Fruit fly (Drosophila melanogaster) whole organism, embryonic: ENCODE data around the gene CG2772.

Experiments
- Antp ChIP-seq: fragments of 200-800 bp; sonication (Bioruptor generic); optimal IDR thresholded peaks from 3 replicates; lab custom pipeline; 2016; ENCODE audit warnings: missing biosample characterization, missing genetic modification characterization
- CG10267 ChIP-seq: fragments of 200-800 bp; sonication (Bioruptor generic); optimal IDR thresholded peaks from 2 replicates; lab custom pipeline; 2018; ENCODE audit warnings: missing biosample characterization, mild to moderate bottlenecking, missing genetic modification characterization, moderate library complexity
- CG10321 ChIP-seq: fragments of 200-800 bp; sonication (Bioruptor generic); IDR thresholded peaks from 2 replicates; pipeline ENCODE4 v1.3.6; 2022; ENCODE audit warnings: missing biosample characterization, missing genetic modification characterization
- CG11504 ChIP-seq: fragments of 200-800 bp; sonication (Bioruptor generic); optimal IDR thresholded peaks from 3 replicates; lab custom pipeline; 2019; ENCODE audit warnings: missing biosample characterization, mild to moderate bottlenecking, missing genetic modification characterization, moderate library complexity
- CG12155 ChIP-seq: fragments of 200-800 bp; sonication (Bioruptor generic); optimal IDR thresholded peaks from 3 replicates; lab custom pipeline; 2016; ENCODE audit warnings: missing biosample characterization, missing genetic modification characterization
- CG13624 ChIP-seq: fragments of 200-800 bp; sonication (Bioruptor generic); optimal IDR thresholded peaks from 2 replicates; lab custom pipeline; 2016; ENCODE audit warnings: missing biosample characterization, missing genetic modification characterization
- CG14965 ChIP-seq: fragments of 200-800 bp; sonication (Bioruptor generic); optimal IDR thresholded peaks from 2 replicates; lab custom pipeline; 2016; ENCODE audit warnings: missing biosample characterization, missing genetic modification characterization, borderline replicate concordance
- CG17829 ChIP-seq: fragments of 200-800 bp; optimal IDR thresholded peaks from 2 replicates; lab custom pipeline; 2019; ENCODE audit warnings: missing biosample characterization, mild to moderate bottlenecking, missing genetic modification characterization, moderate library complexity
- CG1832 ChIP-seq: fragments of 200-800 bp; sonication (Bioruptor generic); optimal IDR thresholded peaks from 2 replicates; lab custom pipeline; 2017; ENCODE audit warnings: missing biosample characterization, mild to moderate bottlenecking, missing genetic modification characterization, inconsistent platforms
- CG2875 ChIP-seq: fragments of 200-800 bp; sonication (Bioruptor generic); optimal IDR thresholded peaks from 2 replicates; lab custom pipeline; 2017; ENCODE audit warnings: missing biosample characterization, mild to moderate bottlenecking, missing genetic modification characterization, missing genetic modification reagents
- CG31388 ChIP-seq: fragments of 200-800 bp; sonication (Bioruptor generic); optimal IDR thresholded peaks from 2 replicates; lab custom pipeline; 2016; ENCODE audit warnings: missing biosample characterization, missing genetic modification characterization
- CG32767 ChIP-seq: fragments of 200-800 bp; sonication (Bioruptor generic); IDR thresholded peaks from 2 replicates; pipeline ENCODE4 v1.3.6; 2022; ENCODE audit warnings: missing biosample characterization, missing genetic modification characterization
- CG5953 ChIP-seq: fragments of 200-800 bp; sonication (Bioruptor generic); IDR thresholded peaks from 2 replicates; pipeline ENCODE4 v1.3.6; 2022; ENCODE audit warnings: missing biosample characterization, missing genetic modification characterization
- CG6272 ChIP-seq: fragments of 200-800 bp; sonication (Bioruptor generic); IDR thresholded peaks from 2 replicates; pipeline ENCODE4 v1.3.6; 2022; ENCODE audit warnings: missing biosample characterization, missing genetic modification characterization
- CG6791 ChIP-seq: fragments of 200-800 bp; sonication (Bioruptor generic); IDR thresholded peaks from 3 replicates; pipeline ENCODE4 v1.3.6; 2022; ENCODE audit warnings: missing biosample characterization, missing genetic modification characterization; ENCODE audit not compliant: partially characterized antibody
- CG7839 ChIP-seq: fragments of 200-800 bp; sonication (Bioruptor generic); optimal IDR thresholded peaks from 3 replicates; lab custom pipeline; 2018; ENCODE audit warnings: missing biosample characterization, mild to moderate bottlenecking, missing genetic modification characterization, moderate library complexity
- CG8290 ChIP-seq, 3 experiments: fragments of 200-800 bp; sonication (Bioruptor generic); optimal IDR thresholded peaks; 2 replicates each; lab custom pipeline; 2016 to 2019; ENCODE audit warnings: missing biosample characterization in 3 of 3, missing genetic modification characterization in 3 of 3, mild to moderate bottlenecking in 2 of 3, moderate library complexity in 1 of 3
- CG9437 ChIP-seq: fragments of 200-800 bp; sonication (Bioruptor generic); optimal IDR thresholded peaks from 2 replicates; lab custom pipeline; 2018; ENCODE audit warnings: missing biosample characterization, mild to moderate bottlenecking, missing genetic modification characterization
- CG9727 ChIP-seq: fragments of 200-800 bp; sonication (Bioruptor generic); optimal IDR thresholded peaks from 3 replicates; lab custom pipeline; 2017; ENCODE audit warnings: missing biosample characterization, mild to moderate bottlenecking, missing genetic modification characterization
- CG9817 ChIP-seq: fragments of 200-800 bp; sonication (Bioruptor generic); optimal IDR thresholded peaks from 2 replicates; lab custom pipeline; 2018; ENCODE audit warnings: missing biosample characterization, mild to moderate bottlenecking, missing genetic modification characterization, moderate library complexity
- Dfd ChIP-seq, 2 experiments: fragments of >200 bp; optimal IDR thresholded peaks; 2 replicates each; lab custom pipeline; 2017; ENCODE audit warnings: missing biosample characterization in 2 of 2, missing genetic modification characterization in 2 of 2
- Hr39 ChIP-seq: fragments of >200 bp; optimal IDR thresholded peaks from 2 replicates; lab custom pipeline; 2017
- Hr51 ChIP-seq, 2 experiments: fragments of 200-800 bp; sonication (Bioruptor generic); optimal IDR thresholded peaks; 2 replicates in 1 of 2; 3 replicates in 1 of 2; lab custom pipeline; 2016 to 2018; ENCODE audit warnings: missing biosample characterization in 2 of 2, missing genetic modification characterization in 2 of 2, mild to moderate bottlenecking in 1 of 2, moderate library complexity in 1 of 2
- Jarid2 ChIP-seq: fragments of 200-800 bp; sonication (Bioruptor generic); optimal IDR thresholded peaks from 3 replicates; lab custom pipeline; 2017; ENCODE audit warnings: mild to moderate bottlenecking, missing biosample characterization, missing genetic modification reagents, missing genetic modification characterization
- Lhr ChIP-seq: fragments of 200-800 bp; sonication (Bioruptor generic); optimal IDR thresholded peaks from 3 replicates; lab custom pipeline; 2017; ENCODE audit warnings: mild to moderate bottlenecking, missing biosample characterization, missing genetic modification reagents, missing genetic modification characterization
- Max ChIP-seq: fragments of 200-800 bp; sonication (Bioruptor generic); optimal IDR thresholded peaks from 2 replicates; lab custom pipeline; 2016; ENCODE audit warnings: missing biosample characterization, mild to moderate bottlenecking, missing genetic modification characterization
- Med ChIP-seq: fragments of 200-800 bp; sonication (Bioruptor generic); peaks from one replicate; lab custom pipeline; 2016; ENCODE audit warnings: missing biosample characterization, missing genetic modification characterization, mild to moderate bottlenecking, inconsistent platforms, moderate library complexity
- NFAT ChIP-seq: fragments of 200-800 bp; sonication (Bioruptor generic); IDR thresholded peaks from 2 replicates; pipeline ENCODE4 v1.3.6; 2022; ENCODE audit warnings: missing biosample characterization, missing genetic modification characterization
- Rx ChIP-seq: fragments of 200-800 bp; sonication (Bioruptor generic); IDR thresholded peaks from 2 replicates; pipeline ENCODE4 v1.3.6; 2022; ENCODE audit warnings: missing biosample characterization, missing genetic modification characterization
- YL-1 ChIP-seq: fragments of 200-800 bp; sonication (Bioruptor generic); optimal IDR thresholded peaks from 3 replicates; lab custom pipeline; 2017; ENCODE audit warnings: missing biosample characterization, mild to moderate bottlenecking, missing genetic modification characterization
- bbx ChIP-seq: fragments of 200-800 bp; sonication (Bioruptor generic); IDR thresholded peaks from 2 replicates; pipeline ENCODE4 v1.3.6; 2022; ENCODE audit warnings: missing biosample characterization, missing genetic modification characterization; ENCODE audit not compliant: partially characterized antibody
- bigmax ChIP-seq: fragments of 200-800 bp; sonication (Bioruptor generic); optimal IDR thresholded peaks from 2 replicates; lab custom pipeline; 2018; ENCODE audit warnings: missing biosample characterization, mild to moderate bottlenecking, missing genetic modification characterization
- bsh ChIP-seq, 2 experiments: fragments of 200-800 bp; sonication (Bioruptor generic); optimal IDR thresholded peaks; 2 replicates each; lab custom pipeline; 2017 to 2018; ENCODE audit warnings: mild to moderate bottlenecking in 2 of 2, missing biosample characterization in 2 of 2, missing genetic modification characterization in 2 of 2, moderate library complexity in 1 of 2
- cad ChIP-seq: fragments of >200 bp; optimal IDR thresholded peaks from 2 replicates; lab custom pipeline; 2017; ENCODE audit warnings: missing biosample characterization, missing genetic modification characterization
- ems ChIP-seq: fragments of 200-800 bp; sonication (Bioruptor generic); optimal IDR thresholded peaks from 3 replicates; lab custom pipeline; 2016; ENCODE audit warnings: missing biosample characterization, missing genetic modification characterization
- eyg ChIP-seq: fragments of 200-800 bp; sonication (Bioruptor generic); optimal IDR thresholded peaks from 3 replicates; lab custom pipeline; 2016; ENCODE audit warnings: missing biosample characterization, missing genetic modification characterization
- fd102C ChIP-seq: fragments of 200-800 bp; sonication (Bioruptor generic); optimal IDR thresholded peaks from 2 replicates; lab custom pipeline; 2018; ENCODE audit warnings: missing biosample characterization, mild to moderate bottlenecking, missing genetic modification characterization, moderate library complexity
- gem ChIP-seq: fragments of 200-800 bp; sonication (Bioruptor generic); optimal IDR thresholded peaks from 2 replicates; lab custom pipeline; 2019; ENCODE audit warnings: missing biosample characterization, mild to moderate bottlenecking, missing genetic modification characterization, moderate library complexity
- gsb-n ChIP-seq: fragments of 200-800 bp; sonication (Bioruptor generic); optimal IDR thresholded peaks from 3 replicates; lab custom pipeline; 2018; ENCODE audit warnings: missing biosample characterization, mild to moderate bottlenecking, missing genetic modification characterization
- hkb ChIP-seq, 2 experiments: fragments of 200-800 bp in 1 of 2; fragments of >200 bp in 1 of 2; sonication (Bioruptor generic) in 1 of 2; IDR thresholded peaks in 1 of 2; optimal IDR thresholded peaks in 1 of 2; 2 replicates each; pipeline versions ENCODE4 v1.3.6 to Lab custom; 2017 to 2022; ENCODE audit warnings: missing biosample characterization in 1 of 2, missing genetic modification characterization in 1 of 2
- luna ChIP-seq: fragments of 200-800 bp; sonication (Bioruptor generic); optimal IDR thresholded peaks from 2 replicates; lab custom pipeline; 2016; ENCODE audit warnings: missing biosample characterization, missing genetic modification characterization
- nau ChIP-seq: fragments of 200-800 bp; sonication (Bioruptor generic); optimal IDR thresholded peaks from 3 replicates; lab custom pipeline; 2017; ENCODE audit warnings: missing biosample characterization, mild to moderate bottlenecking, missing genetic modification characterization, missing genetic modification reagents
- oc ChIP-seq: fragments of 200-800 bp; sonication (Bioruptor generic); optimal IDR thresholded peaks from 2 replicates; lab custom pipeline; 2018; ENCODE audit warnings: missing biosample characterization, mild to moderate bottlenecking, missing genetic modification characterization, moderate library complexity
- repo ChIP-seq: fragments of 200-800 bp; sonication (Bioruptor generic); optimal IDR thresholded peaks from 2 replicates; lab custom pipeline; 2016; ENCODE audit warnings: missing biosample characterization, missing genetic modification characterization
- seq ChIP-seq: fragments of 200-800 bp; sonication (Bioruptor generic); IDR thresholded peaks from 2 replicates; pipeline ENCODE4 v1.3.6; 2022; ENCODE audit warnings: missing biosample characterization, missing genetic modification characterization
- sisA ChIP-seq: fragments of 200-800 bp; sonication (Bioruptor generic); IDR thresholded peaks from 2 replicates; pipeline ENCODE4 v1.3.6; 2022; ENCODE audit warnings: missing biosample characterization, missing genetic modification characterization
- trh ChIP-seq: fragments of 200-800 bp; sonication (Bioruptor generic); optimal IDR thresholded peaks from 2 replicates; lab custom pipeline; 2016; ENCODE audit warnings: missing biosample characterization, missing genetic modification characterization
- usp ChIP-seq: fragments of >200 bp; optimal IDR thresholded peaks from 2 replicates; lab custom pipeline; 2017; ENCODE audit warnings: missing biosample characterization, missing genetic modification characterization
- zfh1 ChIP-seq: fragments of 200-800 bp; sonication (Bioruptor generic); IDR thresholded peaks from 3 replicates; pipeline ENCODE4 v1.3.6; 2022; ENCODE audit warnings: missing biosample characterization, missing genetic modification characterization

The CG2772 gene

dm6 chr2L:3416527-3417304, 29.1 kb upstream of the CG2772 start, which contains the start of gene CG31952 (continued):
- no peak for TF ChIP-seq cad (GFP tag; lab: Kevin White, UChicago)
- TF ChIP-seq CG9437: no peak
- no peak for TF ChIP-seq CG6272 (GFP tag; lab: Robert Waterston, UW)
- TF ChIP-seq Dfd (GFP tag; optimal IDR thresholded peaks at IDR 0.05; lab: Kevin White, UChicago): no peak
- peak; percentile 21 for TF ChIP-seq gem (tag; lab: Kevin White, UChicago)
- no peak for TF ChIP-seq bbx (GFP tag; lab: Robert Waterston, UW)
- no peak for TF ChIP-seq usp (GFP tag; lab: Kevin White, UChicago)
- no peak for TF ChIP-seq bigmax (GFP tag; lab: Kevin White, UChicago)
- no peak for TF ChIP-seq CG2875
- TF ChIP-seq oc (tag; lab: Kevin White, UChicago): no peak
- TF ChIP-seq trh: no peak
- TF ChIP-seq bsh (GFP tag; optimal IDR thresholded peaks at IDR 0.05; lab: Kevin White, UChicago): no peak
- TF ChIP-seq CG10267: no peak
- TF ChIP-seq Rx (GFP tag; lab: Robert Waterston, UW): no peak
- no peak for TF ChIP-seq YL-1 (GFP tag; lab: Kevin White, UChicago)
- TF ChIP-seq luna (GFP tag; lab: Kevin White, UChicago): no peak
- TF ChIP-seq CG1832 (GFP tag; lab: Kevin White, UChicago): no peak
- no peak for TF ChIP-seq CG6791 (GFP tag; lab: Robert Waterston, UW)
- TF ChIP-seq repo (GFP tag; lab: Kevin White, UChicago): no peak
- TF ChIP-seq eyg (GFP tag; lab: Kevin White, UChicago): no peak
- TF ChIP-seq Jarid2 (GFP tag; lab: Kevin White, UChicago): no peak
- no peak for TF ChIP-seq CG9727 (GFP tag; lab: Kevin White, UChicago)
- 0 out of 2 replicates have a peak, but pooled peaks have one; percentile 5 for TF ChIP-seq CG5953
- no peak for TF ChIP-seq Lhr (GFP tag; lab: Kevin White, UChicago)
- no peak for TF ChIP-seq NFAT (GFP tag; lab: Robert Waterston, UW)
- TF ChIP-seq CG11504 (tag; lab: Kevin White, UChicago): peak; percentile 43
- TF ChIP-seq CG13624 (GFP tag; lab: Kevin White, UChicago): no peak
- TF ChIP-seq CG14965: no peak
- peak in 1 of 2 experiments; percentile 33 for TF ChIP-seq Hr51 (GFP tag; optimal IDR thresholded peaks at IDR 0.05; lab: Kevin White, UChicago)
- no peak for TF ChIP-seq CG9817
- no peak for TF ChIP-seq fd102C (GFP tag; lab: Kevin White, UChicago)
- no peak for TF ChIP-seq Antp (GFP tag; lab: Kevin White, UChicago)
- no peak for TF ChIP-seq hkb (optimal IDR thresholded peaks at IDR 0.05; lab: Kevin White, UChicago)
- TF ChIP-seq hkb (GFP tag; IDR thresholded peaks at IDR 0.05; lab: Robert Waterston, UW): peak; percentile 50
- TF ChIP-seq CG32767 (GFP tag; lab: Robert Waterston, UW): no peak
- TF ChIP-seq Med: peak; percentile 67
- no peak for TF ChIP-seq zfh1 (GFP tag; lab: Robert Waterston, UW)
- no peak for TF ChIP-seq sisA (GFP tag; lab: Robert Waterston, UW)
- TF ChIP-seq nau (GFP tag; lab: Kevin White, UChicago): no peak
- no peak for TF ChIP-seq CG12155 (GFP tag; lab: Kevin White, UChicago)
- TF ChIP-seq Max (GFP tag; lab: Kevin White, UChicago): no peak
- no peak for TF ChIP-seq CG17829
- TF ChIP-seq CG10321: no peak
- 0 out of 2 replicates have a peak, but pooled peaks have one; percentile 14 for TF ChIP-seq seq
- no peak for TF ChIP-seq ems (GFP tag; lab: Kevin White, UChicago)
- no peak for TF ChIP-seq Hr39 (lab: Kevin White, UChicago)
- no peak for TF ChIP-seq gsb-n
- no peak for TF ChIP-seq CG8290 (GFP tag; optimal IDR thresholded peaks at IDR 0.05; lab: Kevin White, UChicago)
- TF ChIP-seq CG8290 (tag; optimal IDR thresholded peaks at IDR 0.05; lab: Kevin White, UChicago): no peak
- peak; percentile 32 for TF ChIP-seq CG7839 (tag; lab: Kevin White, UChicago)
- no peak for TF ChIP-seq CG31388 (GFP tag; lab: Kevin White, UChicago)
